Worm (Caenorhabditis elegans) whole organism, young adult: ENCODE measurements around the gene C16C8.5.

Experiments used
- F52B5.7 ChIP-seq: sonication (generic microtip); optimal IDR thresholded peaks from 2 replicates; lab custom pipeline; 2016; ENCODE audit warnings: mild to moderate bottlenecking, missing genetic modification characterization, missing compliant biosample characterization
- K12H6.12 ChIP-seq: fragments of 200-800 bp; sonication (Bioruptor generic); optimal IDR thresholded peaks from 2 replicates; lab custom pipeline; 2018; ENCODE audit warnings: mild to moderate bottlenecking, missing genetic modification characterization, missing compliant biosample characterization
- Y56A3A.18 ChIP-seq: fragments of 200-800 bp; sonication (Bioruptor generic); IDR thresholded peaks from 2 replicates; pipeline ENCODE4 v1.3.6; 2022; ENCODE audit warnings: missing genetic modification reagents, missing genetic modification characterization, missing compliant biosample characterization
- ekl-4 ChIP-seq: fragments of 200-800 bp; sonication (Bioruptor generic); IDR thresholded peaks from 2 replicates; pipeline ENCODE4 v1.3.6; 2022; ENCODE audit warnings: missing genetic modification reagents, missing genetic modification characterization, missing compliant biosample characterization
- lin-35 ChIP-seq, 3 experiments: fragments of 150-350 bp in 2 of 3; sonication (generic microtip) in 1 of 3; optimal IDR thresholded peaks; 2 replicates each; lab custom pipeline; 2014 to 2018; ENCODE audit warnings: missing biosample characterization in 3 of 3, missing genetic modification characterization in 3 of 3, missing genetic modification reagents in 3 of 3
- lin-54 ChIP-seq: fragments of 200-800 bp; sonication (Bioruptor generic); optimal IDR thresholded peaks from 2 replicates; lab custom pipeline; 2018; ENCODE audit warnings: mild to moderate bottlenecking, missing genetic modification characterization, missing compliant biosample characterization
- mel-28 ChIP-seq: sonication (generic microtip); optimal IDR thresholded peaks from 2 replicates; lab custom pipeline; 2016; ENCODE audit warnings: borderline replicate concordance, mild to moderate bottlenecking, missing genetic modification characterization, missing compliant biosample characterization
- nhr-90 ChIP-seq: sonication (generic microtip); optimal IDR thresholded peaks from 2 replicates; lab custom pipeline; 2016; ENCODE audit warnings: missing genotype, mild to moderate bottlenecking, missing genetic modification characterization, missing compliant biosample characterization
- tbp1 ChIP-seq: fragments of 200-800 bp; sonication (Bioruptor generic); optimal IDR thresholded peaks from 2 replicates; lab custom pipeline; 2018; ENCODE audit warnings: mild to moderate bottlenecking, missing genetic modification characterization, missing compliant biosample characterization
- tbx-9 ChIP-seq: sonication (generic microtip); optimal IDR thresholded peaks from 2 replicates; lab custom pipeline; 2016; ENCODE audit warnings: borderline replicate concordance, missing genetic modification characterization, inconsistent platforms, missing compliant biosample characterization
- unc-62 ChIP-seq: fragments of 150-350 bp; optimal IDR thresholded peaks from 2 replicates; lab custom pipeline; 2014; ENCODE audit warnings: missing biosample characterization, missing genetic modification reagents, missing genetic modification characterization
- xnd-1 ChIP-seq: sonication (generic microtip); optimal IDR thresholded peaks from 2 replicates; lab custom pipeline; 2016; ENCODE audit warnings: missing genotype, missing genetic modification reagents, missing genetic modification characterization, missing compliant biosample characterization
- ztf-22 ChIP-seq: fragments of 200-800 bp; sonication (Bioruptor generic); optimal IDR thresholded peaks from 2 replicates; lab custom pipeline; 2018; ENCODE audit warnings: mild to moderate bottlenecking, missing genetic modification characterization, moderate library complexity, missing compliant biosample characterization
- ztf-6 ChIP-seq: fragments of 200-800 bp; sonication (Bioruptor generic); IDR thresholded peaks from 2 replicates; pipeline ENCODE4 v1.3.6; 2022; ENCODE audit warnings: missing genetic modification reagents, missing genetic modification characterization, missing compliant biosample characterization

DNA sequence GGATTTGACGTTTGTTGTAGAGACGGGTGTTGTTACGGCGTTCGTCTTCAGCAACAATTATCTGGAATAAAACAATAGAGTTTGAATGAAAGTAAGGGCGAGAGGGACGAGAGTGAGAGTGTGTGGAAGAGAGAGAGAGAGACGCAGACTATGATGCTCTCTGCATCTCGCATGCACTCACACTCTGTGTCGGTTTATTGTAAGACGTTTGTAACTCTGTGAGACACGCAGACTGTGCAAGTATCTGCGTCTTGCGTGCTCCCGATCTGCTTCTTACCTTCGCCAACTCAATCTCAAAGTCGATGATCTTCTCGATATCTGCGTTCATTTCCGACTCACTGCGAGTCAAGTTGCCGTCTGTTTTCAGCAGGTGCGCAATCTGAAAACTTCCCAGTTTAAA is 22.2 kb downstream of the C16C8.5 start:
- TF ChIP-seq ztf-22 (GFP tag; lab: Kevin White, UChicago) (no peak), lin-54 (no peak), ztf-6 (GFP tag; lab: Robert Waterston, UW) (no peak), mel-28 (tag; lab: Kevin White, UChicago) (no peak), ekl-4 (no peak), xnd-1 (no peak), tbx-9 (tag; lab: Kevin White, UChicago) (no peak), unc-62 (GFP tag; lab: Kevin White, UChicago) (no peak), lin-35 (GFP tag; optimal IDR thresholded peaks at IDR 0.05; lab: Kevin White, UChicago) (no peak), F52B5.7 (tag; lab: Kevin White, UChicago) (no peak), nhr-90 (tag; lab: Kevin White, UChicago) (no peak), tbp1 (no peak), K12H6.12 (tag; lab: Kevin White, UChicago) (no peak), Y56A3A.18 (GFP tag; lab: Robert Waterston, UW) (no peak)
